Worm (Caenorhabditis elegans): Measurements from ENCODE around the gene nhr-71.

nhr-71 gene

DNA sequence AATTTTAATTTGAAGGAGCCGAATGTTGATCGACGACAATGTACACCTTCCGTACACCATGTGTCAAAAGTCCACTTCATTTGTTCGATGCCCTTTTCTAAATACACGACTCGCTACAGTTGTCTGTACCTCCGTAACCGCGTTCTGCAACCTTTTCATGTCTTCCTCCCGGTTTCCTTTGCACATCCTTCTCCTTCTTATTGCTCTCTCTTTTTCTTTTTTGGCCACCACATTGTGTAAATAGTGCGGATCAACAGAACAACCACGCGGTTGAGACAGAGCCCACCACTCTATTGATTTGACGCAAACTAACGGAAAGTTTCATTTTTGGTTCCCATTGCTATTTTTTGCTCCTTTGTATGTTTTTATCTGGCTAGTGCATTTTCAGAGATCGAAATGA, 3.7 kb upstream of the nhr-71 start:
- no peak for TF ChIP-seq hmg-20 (GFP tag; IDR thresholded peaks at IDR 0.05)
- TF ChIP-seq efl-1 (GFP tag; optimal IDR thresholded peaks at IDR 0.05): no peak
- TF ChIP-seq Y53F4B.3 (GFP tag; IDR thresholded peaks at IDR 0.05): no peak
- TF ChIP-seq dpl-1 (GFP tag; optimal IDR thresholded peaks at IDR 0.05): no peak

DNA sequence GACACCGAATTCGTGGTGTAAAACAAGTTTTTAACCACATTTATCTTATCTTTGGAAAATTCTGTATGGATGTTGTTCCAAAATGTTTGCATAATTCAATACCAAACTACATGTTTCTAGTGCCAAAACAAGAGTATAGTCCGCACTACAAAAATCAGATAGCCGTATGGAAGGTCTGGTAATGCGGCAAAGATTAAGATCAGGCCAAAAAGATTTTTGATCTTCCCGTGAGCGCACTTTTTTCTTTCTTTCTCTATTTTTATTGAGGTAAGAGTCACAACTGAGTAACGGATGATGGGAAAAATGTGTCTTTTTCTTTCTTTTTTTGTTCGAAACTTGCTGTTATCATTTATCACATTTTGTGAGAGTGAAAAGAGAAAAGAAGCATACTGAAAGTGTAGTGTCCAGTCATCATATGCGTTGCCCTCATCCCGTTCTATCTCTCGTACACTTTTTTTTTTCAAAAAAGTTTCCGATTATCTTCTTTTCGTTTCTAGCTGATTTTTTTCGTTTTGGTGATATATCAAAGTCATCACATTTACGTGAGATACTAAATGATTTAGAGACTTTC, 2.5 kb upstream of the nhr-71 start:
- TF ChIP-seq lin-40 (tag; optimal IDR thresholded peaks at IDR 0.05) (peak; percentile 57), cebp-1 (GFP tag; IDR thresholded peaks at IDR 0.05) (no peak), cebp-1 (tag; optimal IDR thresholded peaks at IDR 0.05) (no peak), efl-1 (GFP tag; optimal IDR thresholded peaks at IDR 0.05) (no peak), somi-1 (GFP tag; optimal IDR thresholded peaks at IDR 0.05) (peak; percentile 88), madf-10 (tag; optimal IDR thresholded peaks at IDR 0.05) (no peak), snpc-1.3 (tag; optimal IDR thresholded peaks at IDR 0.05; ENCODE audit: insufficient read depth) (no peak), tlf-1 (GFP tag; optimal IDR thresholded peaks at IDR 0.05) (no peak), nhr-179 (tag; optimal IDR thresholded peaks at IDR 0.05) (no peak), ceh-91 (GFP tag; IDR thresholded peaks at IDR 0.05) (no peak), hlh-12 (tag; optimal IDR thresholded peaks at IDR 0.05) (no peak), ceh-79 (tag; optimal IDR thresholded peaks at IDR 0.05) (no peak), mes-4 (tag; optimal IDR thresholded peaks at IDR 0.05) (no peak), pbrm-1 (GFP tag; IDR thresholded peaks at IDR 0.05) (no peak), ztf-25 (GFP tag; IDR thresholded peaks at IDR 0.05) (no peak), nhr-80 (tag; optimal IDR thresholded peaks at IDR 0.05) (peak; percentile 58), madf-3 (GFP tag; IDR thresholded peaks at IDR 0.05) (no peak), ztf-26 (tag; optimal IDR thresholded peaks at IDR 0.05) (peak; percentile 27), Y56A3A.18 (GFP tag; IDR thresholded peaks at IDR 0.05) (no peak), egrh-3 (GFP tag; IDR thresholded peaks at IDR 0.05) (no peak), F57A8.1 (GFP tag; optimal IDR thresholded peaks at IDR 0.05) (no peak), snpc-1.1 (tag; optimal IDR thresholded peaks at IDR 0.05; ENCODE audit: insufficient read depth) (no peak), him-1 (tag; optimal IDR thresholded peaks at IDR 0.05) (no peak), lag-1 (GFP tag; IDR thresholded peaks at IDR 0.05) (no peak), let-526 (GFP tag; IDR thresholded peaks at IDR 0.05) (no peak), madf-6 (GFP tag; IDR thresholded peaks at IDR 0.05) (no peak)

DNA sequence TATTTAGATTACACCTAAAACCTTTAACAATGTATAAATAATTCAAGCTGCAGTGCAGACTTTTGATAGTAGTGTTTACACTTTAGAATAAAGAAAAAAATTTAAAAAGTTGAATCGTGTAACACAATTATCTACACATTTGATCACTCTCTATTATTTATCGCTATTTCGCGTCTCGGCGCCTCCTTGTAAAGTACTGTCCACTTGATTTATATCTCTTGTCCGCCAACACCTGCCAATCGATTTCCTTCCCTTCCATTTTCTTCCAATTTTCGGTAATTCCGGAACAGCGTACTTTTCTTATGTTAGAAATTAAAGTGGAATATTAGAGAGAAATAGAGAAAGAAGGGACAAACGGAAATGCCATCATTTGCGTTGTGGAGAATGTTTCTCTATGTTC, 1.6 kb upstream of the nhr-71 start:
- TF ChIP-seq B0336.3 (GFP tag; IDR thresholded peaks at IDR 0.05) (no peak), F52B5.7 (tag; optimal IDR thresholded peaks at IDR 0.05) (no peak), nhr-120 (GFP tag; IDR thresholded peaks at IDR 0.05) (no peak), lsl-1 (GFP tag; optimal IDR thresholded peaks at IDR 0.05) (no peak)

DNA sequence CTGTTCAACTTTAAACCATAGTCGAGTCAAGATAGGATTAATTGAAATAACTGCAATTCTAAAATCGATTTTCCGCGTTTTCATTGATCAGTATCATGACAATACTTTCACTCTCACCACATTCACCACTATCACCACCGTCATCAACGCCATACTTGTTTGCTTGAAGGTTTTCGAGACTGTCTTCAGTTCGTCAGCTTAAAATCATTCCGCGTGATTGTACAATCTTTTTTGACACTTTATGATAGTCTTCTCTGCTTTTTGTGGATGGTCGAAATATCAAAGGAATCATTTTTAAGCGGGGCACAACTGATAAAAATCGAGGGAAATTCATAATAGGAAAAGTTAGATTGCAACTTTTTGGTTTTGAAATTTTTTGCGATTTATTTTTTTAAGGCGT, 884 bp upstream of the nhr-71 start:
- TF ChIP-seq unc-62 (GFP tag; optimal IDR thresholded peaks at IDR 0.05): peak; percentile 76
- TF ChIP-seq Y53G8AR.9 (GFP tag; conservative IDR thresholded peaks at IDR 0.05): no peak
- TF ChIP-seq nhr-80 (tag; optimal IDR thresholded peaks at IDR 0.05): peak; percentile 79

Data from whole organism, young adult.